Worm (Caenorhabditis elegans): ENCODE data around the gene F21D12.2.

Gene F21D12.2

DNA sequence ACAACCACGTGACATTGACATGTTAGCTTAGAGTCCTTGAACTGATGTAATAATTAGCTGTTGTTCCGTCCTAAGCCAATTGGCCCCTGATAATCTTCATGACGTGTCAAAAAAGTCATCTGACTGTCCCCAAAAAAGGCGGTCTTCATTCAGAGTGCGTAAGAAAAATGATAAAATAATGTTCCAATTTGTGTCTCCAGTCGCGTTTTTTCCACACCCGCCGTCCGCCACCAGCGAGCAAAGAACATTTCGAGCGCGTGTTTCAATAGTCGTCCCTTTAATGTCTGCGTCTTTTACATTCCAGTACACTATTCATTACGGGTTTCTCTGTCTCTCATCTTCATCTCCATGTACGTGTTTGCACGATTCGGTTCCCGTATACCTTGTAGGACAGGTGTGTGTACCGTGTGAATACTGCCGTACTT, 19.9 kb downstream of the F21D12.2 start (continued):
- TF ChIP-seq nhr-42 (GFP tag; IDR thresholded peaks at IDR 0.05) (0 out of 2 replicates have a peak, but pooled peaks have one; percentile 36), saeg-2 (GFP tag; IDR thresholded peaks at IDR 0.05) (peak; percentile 85), egl-27 (tag; optimal IDR thresholded peaks at IDR 0.05) (no peak), ztf-11 (tag; optimal IDR thresholded peaks at IDR 0.05) (no peak), pqm-1 (tag; optimal IDR thresholded peaks at IDR 0.05) (peak; percentile 52), dpl-1 (GFP tag; optimal IDR thresholded peaks at IDR 0.05) (peak; percentile 27), zfp-2 (tag; optimal IDR thresholded peaks at IDR 0.05) (peak; percentile 39), F37D6.2 (tag; optimal IDR thresholded peaks at IDR 0.05) (no peak), nhr-111 (GFP tag; optimal IDR thresholded peaks at IDR 0.05) (no peak), fos-1 (tag; optimal IDR thresholded peaks at IDR 0.05) (no peak), unc-130 (GFP tag; optimal IDR thresholded peaks at IDR 0.05) (no peak), Y48G9A.11 (GFP tag; IDR thresholded peaks at IDR 0.05) (no peak), ceh-28 (tag; optimal IDR thresholded peaks at IDR 0.05) (no peak), spr-3 (GFP tag; optimal IDR thresholded peaks at IDR 0.05) (no peak), nhr-41 (GFP tag; IDR thresholded peaks at IDR 0.05) (no peak), ctbp-1 (GFP tag; IDR thresholded peaks at IDR 0.05) (peak; percentile 71; the same call in 1 of the 2 replicates), hif-1 (tag; optimal IDR thresholded peaks at IDR 0.05) (peak; percentile 3 to 91), ceh-32 (tag; optimal IDR thresholded peaks at IDR 0.05; ENCODE audit: poor library complexity) (no peak), zip-2 (tag; optimal IDR thresholded peaks at IDR 0.05) (no peak), hlh-11 (tag; optimal IDR thresholded peaks at IDR 0.05) (peak; percentile 97), mdl-1 (tag; optimal IDR thresholded peaks at IDR 0.05) (peak; percentile 89 to 95), lin-1 (GFP tag; IDR thresholded peaks at IDR 0.05) (peak; percentile 62; the same call in 1 of the 2 replicates), mep-1 (tag; optimal IDR thresholded peaks at IDR 0.05) (peak; percentile 89), daf-16 (GFP tag; optimal IDR thresholded peaks at IDR 0.05) (no peak), daf-16 (tag; optimal IDR thresholded peaks at IDR 0.05) (peak; percentile 59), ztf-7 (tag; optimal IDR thresholded peaks at IDR 0.05) (peak; percentile 36), tra-1 (GFP tag; IDR thresholded peaks at IDR 0.05) (no peak; the same call in 1 of the 2 replicates), hmg-1.1 (GFP tag; IDR thresholded peaks at IDR 0.05) (peak; percentile 61), arid-1 (GFP tag; conservative IDR thresholded peaks at IDR 0.05) (0 out of 2 replicates have a peak, but pooled peaks have one; percentile 4), skn-1 (tag; optimal IDR thresholded peaks at IDR 0.05) (no peak), ceh-62 (tag; optimal IDR thresholded peaks at IDR 0.05) (no peak), aha-1 (tag) (peak; percentile 97), tag-97 (GFP tag; IDR thresholded peaks at IDR 0.05) (no peak), php-3 (GFP tag; IDR thresholded peaks at IDR 0.05) (peak; percentile 72), Y5F2A.4 (GFP tag; optimal IDR thresholded peaks at IDR 0.05) (no peak), attf-4 (tag; optimal IDR thresholded peaks at IDR 0.05) (no peak), F49E8.2 (tag; optimal IDR thresholded peaks at IDR 0.05; ENCODE audit: borderline replicate concordance) (no peak), D1046.2 (GFP tag; IDR thresholded peaks at IDR 0.05) (no peak), zfp-3 (GFP tag; conservative IDR thresholded peaks at IDR 0.05) (no peak), madf-9 (GFP tag; conservative IDR thresholded peaks at IDR 0.05) (peak; percentile 49; the same call in 1 of the 2 replicates), dmd-9 (GFP tag; IDR thresholded peaks at IDR 0.05) (no peak), ceh-20 (GFP tag; IDR thresholded peaks at IDR 0.05) (peak; percentile 84), daf-8 (GFP tag; IDR thresholded peaks at IDR 0.05) (no peak), nhr-48 (tag; optimal IDR thresholded peaks at IDR 0.05) (peak; percentile 99), mxl-3 (GFP tag; optimal IDR thresholded peaks at IDR 0.05) (peak; percentile 94), nhr-10 (tag; optimal IDR thresholded peaks at IDR 0.05) (peak; percentile 32), zag-1 (tag; optimal IDR thresholded peaks at IDR 0.05) (no peak), set-16 (GFP tag; IDR thresholded peaks at IDR 0.05) (no peak), vab-7 (GFP tag; IDR thresholded peaks at IDR 0.05) (no peak), lin-29 (GFP tag; IDR thresholded peaks at IDR 0.05) (no peak), nhr-77 (tag; optimal IDR thresholded peaks at IDR 0.05) (peak; percentile 83), gei-8 (GFP tag; optimal IDR thresholded peaks at IDR 0.05) (peak; percentile 91)
